Worm (Caenorhabditis elegans): Measurements from ENCODE around the gene Y41G9A.17.

DNA sequence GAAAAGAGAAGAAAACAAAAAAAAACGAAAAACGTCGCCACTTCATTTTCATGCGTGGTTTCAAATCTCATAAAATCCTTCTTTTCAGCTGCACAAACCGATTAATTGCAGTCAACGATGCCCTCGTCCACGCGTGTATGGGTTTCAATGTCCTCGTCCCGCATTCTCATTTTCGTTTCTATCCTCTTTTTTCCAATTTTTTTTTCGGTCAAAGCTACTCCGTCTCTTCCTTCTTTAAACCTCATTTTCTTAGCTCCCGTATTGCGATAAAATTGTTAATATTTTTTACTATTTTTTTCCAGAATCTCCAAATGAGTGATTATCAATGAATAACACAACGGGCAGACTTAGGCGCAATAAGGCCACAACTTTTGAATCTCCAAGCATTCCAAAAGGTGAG lies 23.4 kb downstream of the Y41G9A.17 start, which contains the start of gene aakg-3:
- no peak for TF ChIP-seq W03F9.2 (tag; optimal IDR thresholded peaks at IDR 0.05)
- TF ChIP-seq him-1 (tag; optimal IDR thresholded peaks at IDR 0.05): no peak
